Fruit fly (Drosophila melanogaster): ENCODE measurements around the gene CG15177.

The CG15177 gene

DNA sequence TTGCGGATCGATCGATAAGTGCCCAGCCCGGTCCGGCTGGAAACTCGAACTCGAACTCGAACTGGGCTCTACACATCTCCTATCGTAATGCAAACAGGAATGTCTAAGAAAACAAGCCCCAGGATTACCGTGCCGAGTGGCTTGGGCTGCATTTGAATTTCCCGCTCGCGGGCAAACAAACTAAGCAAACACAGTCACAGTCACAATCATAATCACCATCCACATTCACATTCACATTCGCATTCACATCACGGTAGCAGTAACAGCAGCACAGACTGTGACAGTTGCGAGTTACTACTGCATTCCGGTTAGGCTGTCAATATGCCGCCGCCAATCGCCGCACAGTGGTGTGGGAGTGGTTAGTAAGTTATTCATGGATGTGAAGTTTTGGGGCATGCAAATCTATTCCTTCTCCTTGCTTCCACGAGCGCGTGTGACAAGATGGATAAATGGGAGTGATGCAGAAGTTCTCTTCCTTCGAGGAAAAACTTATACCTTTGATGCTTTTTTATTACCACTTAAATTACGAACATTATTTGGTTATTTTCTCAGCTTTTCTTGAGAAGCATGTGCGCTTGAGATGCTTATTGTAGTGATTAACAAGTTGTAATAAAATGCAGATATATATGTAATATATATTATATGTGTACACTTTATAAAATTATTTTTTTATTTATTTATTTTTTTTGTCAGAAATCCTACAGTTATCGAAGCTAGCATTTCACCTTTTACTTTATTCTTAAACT, 35.4 kb upstream of the CG15177 start (continued):
- TF ChIP-seq gem (tag; optimal IDR thresholded peaks at IDR 0.05) (peak; percentile 29), ara (GFP tag; IDR thresholded peaks at IDR 0.05) (no peak; the same call in 1 of the 2 replicates), Awh (GFP tag; IDR thresholded peaks at IDR 0.05) (no peak), CG14860 (GFP tag; IDR thresholded peaks at IDR 0.05; ENCODE audit: partially characterized antibody) (no peak), MESR4 (GFP tag; optimal IDR thresholded peaks at IDR 0.05) (no peak), ham (GFP tag; IDR thresholded peaks at IDR 0.05) (no peak), ci (GFP tag; IDR thresholded peaks at IDR 0.05) (peak; percentile 30; the same call in 2 of the 3 replicates), CG8944 (GFP tag; optimal IDR thresholded peaks at IDR 0.05) (no peak), eve (GFP tag; optimal IDR thresholded peaks at IDR 0.05) (no peak), pum (GFP tag; optimal IDR thresholded peaks at IDR 0.05) (no peak), Dbx (GFP tag; IDR thresholded peaks at IDR 0.05) (no peak), row (GFP tag; IDR thresholded peaks at IDR 0.05) (peak; percentile 25; the same call in 1 of the 3 replicates), D (optimal IDR thresholded peaks at IDR 0.05) (no peak), D (GFP tag; optimal IDR thresholded peaks at IDR 0.05) (no peak), sqz (GFP tag; optimal IDR thresholded peaks at IDR 0.05) (no peak), CG6654 (GFP tag; optimal IDR thresholded peaks at IDR 0.05) (no peak), BtbVII (GFP tag; optimal IDR thresholded peaks at IDR 0.05) (no peak), scrt (GFP tag; optimal IDR thresholded peaks at IDR 0.05) (no peak), chm (GFP tag; IDR thresholded peaks at IDR 0.05) (0 out of 2 replicates have a peak, but pooled peaks have one; percentile 51), CG10565 (GFP tag; optimal IDR thresholded peaks at IDR 0.05) (no peak), CG17359 (tag; optimal IDR thresholded peaks at IDR 0.05) (no peak), CG13775 (GFP tag; optimal IDR thresholded peaks at IDR 0.05) (peak; percentile 23), gsb-n (tag; optimal IDR thresholded peaks at IDR 0.05) (no peak), CG2199 (GFP tag; IDR thresholded peaks at IDR 0.05) (no peak), CG7271 (tag; optimal IDR thresholded peaks at IDR 0.05) (no peak), CG6765 (GFP tag; optimal IDR thresholded peaks at IDR 0.05) (no peak), Sry-β (GFP tag; optimal IDR thresholded peaks at IDR 0.05) (no peak), tll (GFP tag; optimal IDR thresholded peaks at IDR 0.05) (peak in 1 of 2 experiments; percentile 59), CG6689 (GFP tag; IDR thresholded peaks at IDR 0.05) (no peak), CG17568 (GFP tag; optimal IDR thresholded peaks at IDR 0.05) (no peak), CG6272 (GFP tag; IDR thresholded peaks at IDR 0.05) (0 out of 2 replicates have a peak, but pooled peaks have one; percentile 5), CG9437 (GFP tag; optimal IDR thresholded peaks at IDR 0.05) (peak; percentile 45), CG11695 (GFP tag; IDR thresholded peaks at IDR 0.05) (no peak), en (GFP tag; optimal IDR thresholded peaks at IDR 0.05) (no peak), CG9797 (GFP tag; optimal IDR thresholded peaks at IDR 0.05) (no peak), crol (GFP tag; IDR thresholded peaks at IDR 0.05) (no peak), CG14014 (GFP tag; IDR thresholded peaks at IDR 0.05) (no peak), CG31224 (GFP tag; IDR thresholded peaks at IDR 0.05) (no peak), Aef1 (GFP tag; IDR thresholded peaks at IDR 0.05) (no peak), zf30C (GFP tag; optimal IDR thresholded peaks at IDR 0.05) (no peak), Rx (GFP tag; IDR thresholded peaks at IDR 0.05) (0 out of 2 replicates have a peak, but pooled peaks have one; percentile 4), Optix (GFP tag; IDR thresholded peaks at IDR 0.05) (no peak), ro (GFP tag; IDR thresholded peaks at IDR 0.05) (no peak), CG1832 (GFP tag; optimal IDR thresholded peaks at IDR 0.05) (no peak), sna (GFP tag; IDR thresholded peaks at IDR 0.05; ENCODE audit: partially characterized antibody) (no peak), crp (GFP tag; optimal IDR thresholded peaks at IDR 0.05) (no peak), CG16813 (GFP tag; IDR thresholded peaks at IDR 0.05; ENCODE audit: partially characterized antibody) (0 out of 3 replicates have a peak, but pooled peaks have one; percentile 9), CG10979 (tag; optimal IDR thresholded peaks at IDR 0.05) (peak; percentile 9), jumu (GFP tag; optimal IDR thresholded peaks at IDR 0.05) (no peak)
